Fruit fly (Drosophila melanogaster): ENCODE data around the gene beat-VII.

dm6 chr3R:26690197-26690596 is 8.4 kb upstream of the beat-VII start:
- TF ChIP-seq CG32121 (GFP tag; IDR thresholded peaks at IDR 0.05) (no peak), D1 (tag; optimal IDR thresholded peaks at IDR 0.05) (no peak), gl (tag; optimal IDR thresholded peaks at IDR 0.05) (no peak), CG8301 (tag; optimal IDR thresholded peaks at IDR 0.05) (no peak), CG12605 (GFP tag; IDR thresholded peaks at IDR 0.05) (no peak), EcR (GFP tag; optimal IDR thresholded peaks at IDR 0.05) (no peak), CG17806 (tag; optimal IDR thresholded peaks at IDR 0.05) (no peak), CG8159 (tag; optimal IDR thresholded peaks at IDR 0.05) (no peak)

Measured in whole organism, pupa.